Worm (Caenorhabditis elegans) whole organism, L1 larva: ENCODE data around the gene col-151.
A peak's percentile ranks its signal among the peaks of the same experiment; 100 is the strongest.

ENCODE experiments used
- C04F5.9 ChIP-seq: sonication (generic microtip); optimal IDR thresholded peaks from 2 replicates; lab custom pipeline; 2016; ENCODE audit warnings: missing genetic modification characterization, missing compliant biosample characterization
- C34B4.2 ChIP-seq: sonication (generic microtip); optimal IDR thresholded peaks from 2 replicates; lab custom pipeline; 2017; ENCODE audit warnings: mild to moderate bottlenecking, missing genetic modification characterization, missing compliant biosample characterization
- Y116A8C.19 ChIP-seq: sonication (generic microtip); optimal IDR thresholded peaks from 2 replicates; lab custom pipeline; 2016; ENCODE audit warnings: missing compliant biosample characterization, missing genetic modification characterization, borderline replicate concordance
- aha-1 ChIP-seq: fragments of 150-350 bp; optimal IDR thresholded peaks from 2 replicates; lab custom pipeline; 2014; ENCODE audit warnings: missing biosample characterization, missing genetic modification characterization
- aly-2 ChIP-seq: fragments of 150-350 bp; optimal IDR thresholded peaks from 2 replicates; lab custom pipeline; 2014; ENCODE audit warnings: missing biosample characterization, missing genetic modification characterization
- ama-1 ChIP-seq: fragments of 150-350 bp; optimal IDR thresholded peaks from 2 replicates; lab custom pipeline; 2014
- ceh-82 ChIP-seq, 3 experiments: fragments of 150-350 bp in 1 of 3; sonication (generic microtip) in 2 of 3; optimal IDR thresholded peaks; 2 replicates each; lab custom pipeline; 2014 to 2017; ENCODE audit warnings: missing biosample characterization in 3 of 3, missing genetic modification characterization in 3 of 3
- ceh-88 ChIP-seq: fragments of 200-800 bp; sonication (Bioruptor generic); IDR thresholded peaks from 2 replicates; pipeline ENCODE4 v1.3.6; 2022; ENCODE audit warnings: missing genetic modification characterization, missing compliant biosample characterization
- ceh-90 ChIP-seq: sonication (generic microtip); optimal IDR thresholded peaks from 2 replicates; lab custom pipeline; 2016; ENCODE audit warnings: missing genetic modification characterization, missing compliant biosample characterization
- dsc-1 ChIP-seq: sonication (generic microtip); optimal IDR thresholded peaks from 2 replicates; lab custom pipeline; 2016; ENCODE audit warnings: mild to moderate bottlenecking, missing genetic modification characterization, missing compliant biosample characterization
- efl-1 ChIP-seq, 4 experiments: fragments of 150-350 bp; optimal IDR thresholded peaks in 3 of 4; peaks in 1 of 4; 1 replicate in 1 of 4; 2 replicates in 3 of 4; lab custom pipeline; 2014; ENCODE audit warnings: missing biosample characterization in 2 of 4, missing genetic modification characterization in 2 of 4, missing genetic modification reagents in 2 of 4
- egl-27 ChIP-seq, 2 experiments: fragments of 150-350 bp in 1 of 2; sonication (generic microtip); optimal IDR thresholded peaks; 3 replicates each; lab custom pipeline; 2017 to 2018; ENCODE audit warnings: missing biosample characterization in 2 of 2, missing genetic modification characterization in 2 of 2, missing genetic modification reagents in 2 of 2
- elt-3 ChIP-seq, 6 experiments: fragments of 150-350 bp in 1 of 6; sonication (generic microtip); optimal IDR thresholded peaks; 2 replicates each; lab custom pipeline; 2017 to 2018; ENCODE audit warnings: missing biosample characterization in 6 of 6, missing genetic modification characterization in 6 of 6, inconsistent platforms in 1 of 6
- ets-5 ChIP-seq: fragments of 200-800 bp; sonication (Bioruptor generic); IDR thresholded peaks from 2 replicates; pipeline ENCODE4 v1.3.6; 2022; ENCODE audit warnings: missing genetic modification characterization, missing compliant biosample characterization
- fkh-8 ChIP-seq: sonication (generic microtip); optimal IDR thresholded peaks from 2 replicates; lab custom pipeline; 2016; ENCODE audit warnings: mild to moderate bottlenecking, missing genetic modification characterization, missing compliant biosample characterization
- fos-1 ChIP-seq: fragments of 150-350 bp; optimal IDR thresholded peaks from 2 replicates; lab custom pipeline; 2014; ENCODE audit warnings: missing biosample characterization, missing genetic modification characterization
- grh-1 ChIP-seq: fragments of 200-800 bp; sonication (Bioruptor generic); IDR thresholded peaks from 2 replicates; pipeline ENCODE4 v1.3.6; 2022; ENCODE audit warnings: missing genetic modification reagents, missing genetic modification characterization, missing compliant biosample characterization
- hlh-17 ChIP-seq: fragments of 200-800 bp; sonication (Bioruptor generic); optimal IDR thresholded peaks from 2 replicates; lab custom pipeline; 2018; ENCODE audit warnings: missing genetic modification characterization, mild to moderate bottlenecking, missing compliant biosample characterization, moderate library complexity, borderline replicate concordance
- hlh-4 ChIP-seq: sonication (generic microtip); optimal IDR thresholded peaks from 2 replicates; lab custom pipeline; 2016; ENCODE audit warnings: mild to moderate bottlenecking, missing genetic modification characterization, missing compliant biosample characterization
- hpl-2 ChIP-seq: fragments of 150-350 bp; optimal IDR thresholded peaks from 2 replicates; lab custom pipeline; 2014; ENCODE audit warnings: missing biosample characterization, missing genetic modification reagents, missing genetic modification characterization
- irx-1 ChIP-seq: sonication (generic microtip); optimal IDR thresholded peaks from 2 replicates; lab custom pipeline; 2016; ENCODE audit warnings: missing genetic modification characterization, missing compliant biosample characterization
- lin-13 ChIP-seq: fragments of 150-350 bp; optimal IDR thresholded peaks from 2 replicates; lab custom pipeline; 2014; ENCODE audit warnings: missing biosample characterization, missing genetic modification reagents, missing genetic modification characterization
- lin-14 ChIP-seq: fragments of 200-800 bp; sonication (Bioruptor generic); optimal IDR thresholded peaks from 2 replicates; lab custom pipeline; 2018; ENCODE audit warnings: mild to moderate bottlenecking, missing genetic modification characterization, moderate library complexity, missing compliant biosample characterization
- lin-39 ChIP-seq: fragments of 150-350 bp; optimal IDR thresholded peaks from 2 replicates; lab custom pipeline; 2014; ENCODE audit warnings: missing biosample characterization, missing genetic modification reagents, missing genetic modification characterization
- lsy-2 ChIP-seq, 2 experiments: fragments of 150-350 bp; optimal IDR thresholded peaks; 2 replicates each; lab custom pipeline; 2014; ENCODE audit warnings: missing biosample characterization in 2 of 2, missing genetic modification characterization in 2 of 2
- mab-9 ChIP-seq: fragments of 200-800 bp; sonication (Bioruptor generic); IDR thresholded peaks from 2 replicates; pipeline ENCODE4 v1.3.6; 2022; ENCODE audit warnings: missing genetic modification reagents, missing genetic modification characterization, missing compliant biosample characterization
- nhr-11 ChIP-seq: fragments of 150-350 bp; optimal IDR thresholded peaks from 2 replicates; lab custom pipeline; 2014; ENCODE audit warnings: missing biosample characterization, missing genetic modification characterization
- nhr-12 ChIP-seq: sonication (generic microtip); optimal IDR thresholded peaks from 2 replicates; lab custom pipeline; 2017; ENCODE audit warnings: missing biosample characterization, missing genetic modification characterization
- nhr-71 ChIP-seq: sonication (generic microtip); optimal IDR thresholded peaks from 2 replicates; lab custom pipeline; 2016; ENCODE audit warnings: mild to moderate bottlenecking, missing genetic modification characterization, moderate library complexity, missing compliant biosample characterization
- nhr-77 ChIP-seq: fragments of 150-350 bp; optimal IDR thresholded peaks from 2 replicates; lab custom pipeline; 2014; ENCODE audit warnings: missing biosample characterization, missing genetic modification characterization
- nhr-84 ChIP-seq: sonication (generic microtip); optimal IDR thresholded peaks from 2 replicates; lab custom pipeline; 2017; ENCODE audit warnings: missing biosample characterization, missing genetic modification characterization
- nhr-90 ChIP-seq: sonication (generic microtip); optimal IDR thresholded peaks from 2 replicates; lab custom pipeline; 2016; ENCODE audit warnings: mild to moderate bottlenecking, missing genetic modification characterization, missing compliant biosample characterization; ENCODE audit not compliant: poor library complexity
- pax-3 ChIP-seq: fragments of 200-800 bp; sonication (Bioruptor generic); optimal IDR thresholded peaks from 2 replicates; lab custom pipeline; 2018; ENCODE audit warnings: mild to moderate bottlenecking, missing genetic modification characterization, moderate library complexity, missing compliant biosample characterization
- rnt-1 ChIP-seq: sonication (generic microtip); optimal IDR thresholded peaks from 2 replicates; lab custom pipeline; 2016; ENCODE audit warnings: mild to moderate bottlenecking, missing genetic modification characterization, moderate library complexity, missing compliant biosample characterization
- skn-1 ChIP-seq: fragments of 150-350 bp; optimal IDR thresholded peaks from 2 replicates; lab custom pipeline; 2014; ENCODE audit warnings: missing biosample characterization, missing genetic modification characterization
- snu-23 ChIP-seq: sonication (generic microtip); optimal IDR thresholded peaks from 2 replicates; lab custom pipeline; 2016; ENCODE audit warnings: missing genetic modification characterization, missing compliant biosample characterization
- sptf-1 ChIP-seq: fragments of 150-350 bp; optimal IDR thresholded peaks from 2 replicates; lab custom pipeline; 2014; ENCODE audit warnings: missing biosample characterization, missing genetic modification characterization
- swsn-7 ChIP-seq: sonication (generic microtip); optimal IDR thresholded peaks from 2 replicates; lab custom pipeline; 2016; ENCODE audit warnings: missing genetic modification characterization, missing compliant biosample characterization
- tbx-2 ChIP-seq: sonication (generic microtip); optimal IDR thresholded peaks from 2 replicates; lab custom pipeline; 2016; ENCODE audit warnings: missing genetic modification characterization, missing compliant biosample characterization
- tlp-1 ChIP-seq: fragments of 150-350 bp; optimal IDR thresholded peaks from 2 replicates; lab custom pipeline; 2014; ENCODE audit warnings: missing biosample characterization, missing genetic modification characterization
- unc-130 ChIP-seq: fragments of 150-350 bp; optimal IDR thresholded peaks from 2 replicates; lab custom pipeline; 2017; ENCODE audit warnings: missing biosample characterization, missing genetic modification characterization, inconsistent platforms
- unc-30 ChIP-seq: sonication (generic microtip); optimal IDR thresholded peaks from 2 replicates; lab custom pipeline; 2017; ENCODE audit warnings: missing biosample characterization, missing genetic modification characterization
- unc-86 ChIP-seq: sonication (generic microtip); optimal IDR thresholded peaks from 2 replicates; lab custom pipeline; 2016; ENCODE audit warnings: missing genetic modification characterization, missing compliant biosample characterization
- xbp-1 ChIP-seq: sonication (generic microtip); optimal IDR thresholded peaks from 2 replicates; lab custom pipeline; 2016; ENCODE audit warnings: missing genetic modification characterization, missing compliant biosample characterization
- zip-4 ChIP-seq: fragments of 200-800 bp; sonication (Bioruptor generic); optimal IDR thresholded peaks from 2 replicates; lab custom pipeline; 2018; ENCODE audit warnings: mild to moderate bottlenecking, missing genetic modification characterization, moderate library complexity, missing compliant biosample characterization
- ztf-11 ChIP-seq, 2 experiments: sonication (generic microtip); optimal IDR thresholded peaks; 2 replicates each; lab custom pipeline; 2016 to 2017; ENCODE audit warnings: missing genetic modification characterization in 2 of 2, missing biosample characterization in 1 of 2, missing compliant biosample characterization in 1 of 2
- ztf-4 ChIP-seq: fragments of 150-350 bp; optimal IDR thresholded peaks from 2 replicates; lab custom pipeline; 2014; ENCODE audit warnings: missing biosample characterization, missing genetic modification characterization

col-151 gene

ce11 chrV:10361830-10362397, 33.1 kb downstream of the col-151 start, which contains the start of gene cash-1 (continued):
- peak; percentile 52 for TF ChIP-seq lin-13 (GFP tag; lab: Kevin White, UChicago)
- TF ChIP-seq fos-1 (tag; lab: Kevin White, UChicago): no peak
- no peak for TF ChIP-seq irx-1 (tag; lab: Kevin White, UChicago)
- no peak for TF ChIP-seq mab-9
- no peak for TF ChIP-seq aly-2 (tag; lab: Kevin White, UChicago)
- peak in 1 of 6 experiments; percentile 45 for TF ChIP-seq elt-3 (tag; optimal IDR thresholded peaks at IDR 0.05; lab: Kevin White, UChicago)
- TF ChIP-seq unc-130 (tag; lab: Kevin White, UChicago): peak; percentile 68
- peak; percentile 71 for TF ChIP-seq fkh-8
- TF ChIP-seq swsn-7 (tag; lab: Kevin White, UChicago): peak; percentile 61
- no peak for TF ChIP-seq ceh-90 (tag; lab: Kevin White, UChicago)
- TF ChIP-seq nhr-84: no peak
- TF ChIP-seq ama-1 (lab: Kevin White, UChicago): no peak
- peak; percentile 77 for TF ChIP-seq skn-1 (tag; lab: Kevin White, UChicago)
- peak; percentile 72 to 84 for TF ChIP-seq efl-1 (optimal IDR thresholded peaks at IDR 0.05; lab: Kevin White, UChicago)
- TF ChIP-seq efl-1 (GFP tag; optimal IDR thresholded peaks at IDR 0.05 in 1 of 2; lab: Kevin White, UChicago): peak; percentile 87 to 98
- TF ChIP-seq snu-23: peak; percentile 72
- TF ChIP-seq sptf-1 (tag; lab: Kevin White, UChicago): no peak
- no peak for TF ChIP-seq ets-5 (GFP tag; lab: Robert Waterston, UW)
- no peak for TF ChIP-seq unc-30 (tag; lab: Kevin White, UChicago)
- TF ChIP-seq C04F5.9 (tag; lab: Kevin White, UChicago): no peak
- peak; percentile 60 for TF ChIP-seq nhr-90
- no peak; the same call in 1 of the 2 replicates for TF ChIP-seq ceh-88 (GFP tag; lab: Robert Waterston, UW)
- no peak for TF ChIP-seq Y116A8C.19 (tag; lab: Kevin White, UChicago)
- no peak for TF ChIP-seq unc-86 (tag; lab: Kevin White, UChicago)
- peak; percentile 12 for TF ChIP-seq dsc-1 (tag; lab: Kevin White, UChicago)
- no peak for TF ChIP-seq nhr-11 (tag; lab: Kevin White, UChicago)
- TF ChIP-seq ztf-4: no peak
- TF ChIP-seq aha-1 (tag; lab: Kevin White, UChicago): no peak
- TF ChIP-seq egl-27 (tag; optimal IDR thresholded peaks at IDR 0.05; lab: Kevin White, UChicago): no peak
- TF ChIP-seq nhr-12 (tag; lab: Kevin White, UChicago): no peak
- TF ChIP-seq ztf-11 (tag; optimal IDR thresholded peaks at IDR 0.05; lab: Kevin White, UChicago): no peak
- peak; percentile 39 for TF ChIP-seq nhr-77 (tag; lab: Kevin White, UChicago)
- TF ChIP-seq zip-4 (GFP tag; lab: Kevin White, UChicago): no peak
- no peak for TF ChIP-seq hlh-17 (GFP tag; lab: Kevin White, UChicago)
- peak; percentile 82 for TF ChIP-seq nhr-71 (tag; lab: Kevin White, UChicago)
- TF ChIP-seq ceh-82 (tag; optimal IDR thresholded peaks at IDR 0.05; lab: Kevin White, UChicago): peak; percentile 6 to 77 (median 18)
- TF ChIP-seq tlp-1 (tag; lab: Kevin White, UChicago): no peak
- peak; percentile 56 to 86 for TF ChIP-seq lsy-2 (tag; optimal IDR thresholded peaks at IDR 0.05; lab: Kevin White, UChicago)
- peak; percentile 68 for TF ChIP-seq rnt-1
- TF ChIP-seq tbx-2: peak; percentile 71
- TF ChIP-seq xbp-1 (tag; lab: Kevin White, UChicago): peak; percentile 68
- peak; percentile 84 for TF ChIP-seq lin-14 (GFP tag; lab: Kevin White, UChicago)
- TF ChIP-seq grh-1 (GFP tag; lab: Robert Waterston, UW): no peak
- no peak for TF ChIP-seq C34B4.2
- TF ChIP-seq hlh-4 (tag; lab: Kevin White, UChicago): no peak
- TF ChIP-seq hpl-2: peak; percentile 14
- TF ChIP-seq lin-39 (tag; lab: Kevin White, UChicago): no peak
- peak; percentile 11 for TF ChIP-seq pax-3 (tag; lab: Kevin White, UChicago)
- TF ChIP-seq, all 84 proteins: peak for 40
